Fruit fly (Drosophila melanogaster) Kc167 (cell line): ENCODE measurements around the gene sage.

ENCODE experiments used
- Myc ChIP-seq: fragments of >200 bp; optimal IDR thresholded peaks from 2 replicates; lab custom pipeline; 2017; ENCODE audit warnings: missing external identifiers
- Sin3A ChIP-seq: fragments of >200 bp; optimal IDR thresholded peaks from 2 replicates; lab custom pipeline; 2018; ENCODE audit warnings: missing external identifiers
- h ChIP-seq: fragments of >200 bp; optimal IDR thresholded peaks from 3 replicates; lab custom pipeline; 2018; ENCODE audit warnings: missing external identifiers
- insv ChIP-seq: fragments of >200 bp; optimal IDR thresholded peaks from 3 replicates; lab custom pipeline; 2018; ENCODE audit warnings: missing external identifiers
- psq ChIP-seq: fragments of >200 bp; optimal IDR thresholded peaks from 2 replicates; lab custom pipeline; 2017; ENCODE audit warnings: missing external identifiers
- ttk ChIP-seq: sonication (Bioruptor generic); optimal IDR thresholded peaks from 2 replicates; lab custom pipeline; 2017; ENCODE audit warnings: missing external identifiers

DNA sequence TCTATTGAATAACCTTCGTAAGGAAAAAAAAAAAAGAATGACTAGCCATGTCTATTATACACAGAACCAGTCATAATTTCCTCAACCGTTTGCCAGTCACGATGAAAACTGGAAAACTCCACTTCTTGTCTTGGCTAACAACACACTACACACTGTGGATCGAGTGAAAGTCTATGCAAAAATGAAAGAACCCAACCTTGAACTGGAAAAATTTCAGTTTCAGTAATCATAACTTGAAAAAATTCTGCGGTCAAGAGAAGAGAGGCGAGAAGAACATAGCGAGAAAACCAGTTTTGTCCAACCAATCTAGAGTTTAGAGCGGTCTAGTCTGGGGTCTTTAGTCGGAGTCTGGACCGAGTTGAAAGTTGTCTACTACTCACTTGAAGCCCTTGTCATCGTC is 46.3 kb downstream of the sage start:
- TF ChIP-seq ttk (lab: Kevin White, UChicago) (no peak), h (lab: Kevin White, UChicago) (no peak), psq (lab: Kevin White, UChicago) (no peak), Myc (no peak), insv (lab: Kevin White, UChicago) (no peak), Sin3A (lab: Kevin White, UChicago) (no peak)
